Worm (Caenorhabditis elegans): ENCODE results near the gene plp-1.
A peak's percentile ranks its signal among the peaks of the same experiment; 100 is the strongest.

ce11 chrIV:7619261-7619660 lies 13.9 kb upstream of the plp-1 start:
- TF ChIP-seq dao-5 (tag; optimal IDR thresholded peaks at IDR 0.05) (no peak), him-1 (tag; optimal IDR thresholded peaks at IDR 0.05) (peak; percentile 65)

All from whole organism, L4/young adult.